Worm (Caenorhabditis elegans) whole organism, midembryonic: ENCODE results near the gene clec-28.

Source experiments
- T22C8.4 ChIP-seq: fragments of 200-800 bp; sonication (Bioruptor generic); IDR thresholded peaks from 2 replicates; pipeline ENCODE4 v1.3.6; 2022; ENCODE audit warnings: missing genetic modification characterization, missing compliant biosample characterization
- cog-1 ChIP-seq: sonication (generic microtip); optimal IDR thresholded peaks from 2 replicates; lab custom pipeline; 2016; ENCODE audit warnings: missing genetic modification characterization, missing compliant biosample characterization
- flt-1 ChIP-seq: fragments of 200-800 bp; sonication (Bioruptor generic); IDR thresholded peaks from 2 replicates; pipeline ENCODE4 v1.3.6; 2022; ENCODE audit warnings: missing genetic modification characterization, missing compliant biosample characterization
- klf-2 ChIP-seq: fragments of 200-800 bp; sonication (Bioruptor generic); conservative IDR thresholded peaks from 2 replicates; pipeline ENCODE4 v1.3.6; 2022; ENCODE audit warnings: missing genetic modification reagents, missing genetic modification characterization, missing compliant biosample characterization
- med-1 ChIP-seq: sonication (generic microtip); optimal IDR thresholded peaks from 2 replicates; lab custom pipeline; 2017; ENCODE audit warnings: missing genetic modification characterization, mild to moderate bottlenecking, missing compliant biosample characterization, antibody characterized with exemption, missing genetic modification reagents; ENCODE audit not compliant: insufficient read depth
- ref-1 ChIP-seq: fragments of 200-800 bp; sonication (Bioruptor generic); conservative IDR thresholded peaks from 2 replicates; pipeline ENCODE4 v1.3.6; 2022; ENCODE audit warnings: missing genetic modification reagents, missing genetic modification characterization, missing compliant biosample characterization
- tab-1 ChIP-seq: fragments of 200-800 bp; sonication (Bioruptor generic); IDR thresholded peaks from 2 replicates; pipeline ENCODE4 v1.3.6; 2022; ENCODE audit warnings: missing genetic modification characterization, missing compliant biosample characterization
- ztf-23 ChIP-seq: fragments of 200-800 bp; sonication (Bioruptor generic); IDR thresholded peaks from 2 replicates; pipeline ENCODE4 v1.3.6; 2022; ENCODE audit warnings: missing genetic modification reagents, missing genetic modification characterization, missing compliant biosample characterization
- ztf-29 ChIP-seq: fragments of 200-800 bp; sonication (Bioruptor generic); IDR thresholded peaks from 2 replicates; pipeline ENCODE4 v1.3.6; 2022; ENCODE audit warnings: missing genetic modification reagents, missing genetic modification characterization, missing compliant biosample characterization

The clec-28 gene

DNA sequence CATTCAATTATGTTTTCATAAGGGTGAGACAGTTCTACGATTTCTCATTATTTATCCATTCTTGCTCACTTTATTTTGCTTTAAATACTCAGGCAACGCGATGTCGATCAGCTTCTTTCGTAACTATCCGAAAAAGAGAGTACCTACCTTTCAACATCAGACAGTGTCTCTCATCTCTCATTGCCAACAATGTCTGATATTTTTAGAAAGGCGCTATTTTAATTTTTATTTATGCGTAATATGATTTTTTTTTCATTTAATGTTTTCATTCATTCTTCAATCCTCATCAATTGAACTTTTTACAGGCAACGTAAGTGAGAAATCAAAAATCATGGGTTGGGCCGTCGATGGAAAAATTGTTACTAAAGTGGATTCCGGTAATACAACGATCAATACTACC, 19.2 kb downstream of the clec-28 start, which contains the start of gene F09C6.13:
Gene F09C6.13 (plus strand): TSS at position 301 of the 400 bp plus-strand sequence.
- TF ChIP-seq T22C8.4 (GFP tag; lab: Robert Waterston, UW) = no peak
- TF ChIP-seq med-1 (GFP tag; lab: Kevin White, UChicago) = no peak
- TF ChIP-seq cog-1 (tag; lab: Kevin White, UChicago) = no peak
- no peak for TF ChIP-seq tab-1
- TF ChIP-seq ztf-23 (GFP tag; lab: Robert Waterston, UW) = no peak
- TF ChIP-seq flt-1 = no peak
- no peak for TF ChIP-seq ztf-29 (GFP tag; lab: Robert Waterston, UW)
- no peak for TF ChIP-seq ref-1 (GFP tag; lab: Robert Waterston, UW)
- no peak for TF ChIP-seq klf-2 (GFP tag; lab: Robert Waterston, UW)

DNA sequence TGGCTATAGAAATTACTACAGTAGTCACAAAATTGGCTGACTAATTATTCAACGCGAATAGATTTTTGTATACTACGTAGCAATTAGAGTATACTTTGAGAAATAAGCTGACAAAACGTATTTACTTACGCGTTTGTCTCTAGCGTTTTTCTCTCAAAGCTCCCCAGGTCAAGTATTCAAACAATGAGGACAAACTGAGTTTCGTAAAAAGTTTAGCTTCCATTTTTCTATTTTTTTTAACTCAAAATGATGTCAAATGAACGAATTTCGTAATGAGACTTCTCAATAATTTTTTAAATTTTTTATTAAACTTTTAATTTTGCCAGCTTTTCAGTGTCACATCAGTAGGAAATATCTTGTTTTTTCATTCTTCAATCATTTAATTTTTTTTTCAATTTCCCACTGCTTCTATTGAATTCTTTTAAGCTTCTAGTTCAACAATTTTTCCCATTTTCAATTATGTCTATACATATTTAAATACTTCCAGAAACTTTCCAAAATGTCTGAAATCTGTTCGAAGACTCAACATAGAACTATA, 23.4 kb downstream of the clec-28 start, which contains the start of the genes ifas-2 and fbxa-44:
Gene ifas-2 (minus strand): TSS at position 101 of the 538 bp plus-strand sequence.
Gene fbxa-44 (plus strand): TSS at position 488 of the 538 bp plus-strand sequence.
- TF ChIP-seq ztf-29 (GFP tag; lab: Robert Waterston, UW) (no peak), med-1 (GFP tag; lab: Kevin White, UChicago) (no peak), cog-1 (tag; lab: Kevin White, UChicago) (no peak), tab-1 (no peak)

DNA sequence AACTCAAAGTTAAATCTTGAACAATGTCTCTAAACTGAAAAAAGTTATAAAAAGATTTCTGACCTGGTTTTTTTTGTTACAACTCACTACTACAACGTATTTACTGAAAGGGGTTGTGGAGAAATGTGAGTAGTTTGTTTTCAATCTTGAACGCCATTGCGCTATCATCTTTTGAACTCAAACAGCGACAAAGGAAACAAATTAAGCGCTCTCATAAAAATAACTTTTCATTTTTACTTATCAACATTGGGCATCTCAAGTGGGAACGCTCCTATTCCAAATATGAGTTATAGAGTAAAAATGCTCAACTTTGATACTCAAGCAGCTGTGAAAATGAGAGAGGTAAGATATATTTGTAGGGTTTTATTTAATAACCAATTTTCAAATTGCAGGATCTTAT, 27.9 kb downstream of the clec-28 start, which contains the start of gene F09C6.15:
Gene F09C6.15 (plus strand): TSS at position 301 of the 400 bp plus-strand sequence.
- TF ChIP-seq ztf-23 (GFP tag; lab: Robert Waterston, UW) (no peak), ref-1 (GFP tag; lab: Robert Waterston, UW) (no peak), ztf-29 (GFP tag; lab: Robert Waterston, UW) (no peak), klf-2 (GFP tag; lab: Robert Waterston, UW) (no peak), cog-1 (tag; lab: Kevin White, UChicago) (no peak), flt-1 (no peak), tab-1 (no peak), T22C8.4 (GFP tag; lab: Robert Waterston, UW) (no peak), med-1 (GFP tag; lab: Kevin White, UChicago) (no peak)

ce11 chrV:16899355-16899754, 33.9 kb downstream of the clec-28 start, which contains the start of gene fbxa-45:
fbxa-45 (minus strand) TSS chrV:16899455.
- TF ChIP-seq ztf-29 (GFP tag; lab: Robert Waterston, UW) = no peak
- no peak for TF ChIP-seq ztf-23 (GFP tag; lab: Robert Waterston, UW)
- TF ChIP-seq tab-1 = no peak
- TF ChIP-seq cog-1 (tag; lab: Kevin White, UChicago) = no peak
- TF ChIP-seq ref-1 (GFP tag; lab: Robert Waterston, UW) = no peak
- TF ChIP-seq T22C8.4 (GFP tag; lab: Robert Waterston, UW) = no peak
- TF ChIP-seq flt-1 = no peak
- TF ChIP-seq med-1 (GFP tag; lab: Kevin White, UChicago) = no peak
- no peak for TF ChIP-seq klf-2 (GFP tag; lab: Robert Waterston, UW)

DNA sequence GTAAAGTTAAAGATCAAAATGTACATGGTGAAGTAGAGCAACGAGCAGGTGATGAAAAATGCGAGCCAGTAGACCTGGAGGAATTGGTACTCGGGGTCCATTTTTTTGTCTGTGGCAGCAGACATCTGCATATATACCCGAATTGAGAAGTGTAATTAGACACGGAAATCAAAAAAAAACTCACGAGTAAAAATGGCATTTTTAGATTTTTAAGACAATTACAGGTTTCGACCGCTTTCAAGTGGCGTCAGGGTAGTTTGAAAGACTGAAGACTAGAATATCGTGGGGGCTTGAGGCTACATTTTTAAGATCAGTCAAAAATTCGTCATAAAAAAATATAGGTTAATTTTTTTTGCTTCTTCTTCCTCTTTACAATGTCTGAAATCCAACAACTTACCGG, 37.2 kb downstream of the clec-28 start, which contains the start of gene srd-68:
Gene srd-68 (minus strand): TSS at position 101 of the 400 bp plus-strand sequence.
- TF ChIP-seq T22C8.4 (GFP tag; lab: Robert Waterston, UW) (no peak), ztf-23 (GFP tag; lab: Robert Waterston, UW) (no peak), ref-1 (GFP tag; lab: Robert Waterston, UW) (no peak), ztf-29 (GFP tag; lab: Robert Waterston, UW) (no peak), flt-1 (no peak), med-1 (GFP tag; lab: Kevin White, UChicago) (no peak), cog-1 (tag; lab: Kevin White, UChicago) (no peak), tab-1 (no peak), klf-2 (GFP tag; lab: Robert Waterston, UW) (no peak)

DNA sequence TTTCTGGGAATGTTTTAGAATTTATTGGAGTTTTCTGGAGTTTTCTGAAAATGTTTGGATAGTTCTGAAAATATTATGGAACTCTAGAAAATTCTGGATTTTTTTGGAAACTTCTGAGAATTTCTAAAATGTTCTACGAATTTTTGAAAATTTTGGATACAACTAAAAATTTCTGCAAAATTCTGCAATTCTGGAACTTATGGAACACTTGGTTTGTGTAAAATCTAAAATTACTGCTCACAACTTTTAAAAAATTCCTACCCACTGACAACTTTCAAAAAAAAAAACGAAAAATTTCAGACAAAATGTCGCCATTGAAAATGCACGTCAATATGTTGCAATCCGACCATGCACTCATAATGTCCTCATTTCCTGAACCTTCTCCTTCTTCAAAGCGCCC, 39.1 kb downstream of the clec-28 start, which contains the start of gene nhr-262:
Gene nhr-262 (plus strand): TSS at position 301 of the 400 bp plus-strand sequence.
- no peak for TF ChIP-seq T22C8.4 (GFP tag; lab: Robert Waterston, UW)
- TF ChIP-seq klf-2 (GFP tag; lab: Robert Waterston, UW) = no peak
- no peak for TF ChIP-seq med-1 (GFP tag; lab: Kevin White, UChicago)
- no peak for TF ChIP-seq tab-1
- TF ChIP-seq ref-1 (GFP tag; lab: Robert Waterston, UW) = no peak
- TF ChIP-seq flt-1 = no peak
- no peak for TF ChIP-seq ztf-23 (GFP tag; lab: Robert Waterston, UW)
- TF ChIP-seq ztf-29 (GFP tag; lab: Robert Waterston, UW) = no peak
- TF ChIP-seq cog-1 (tag; lab: Kevin White, UChicago) = no peak

ce11 chrV:16909871-16910270, 44.4 kb downstream of the clec-28 start, which contains the start of gene F09C6.16:
F09C6.16 (minus strand) TSS chrV:16909971.
- TF ChIP-seq T22C8.4 (GFP tag; lab: Robert Waterston, UW) (no peak), med-1 (GFP tag; lab: Kevin White, UChicago) (no peak), tab-1 (no peak), ztf-23 (GFP tag; lab: Robert Waterston, UW) (no peak), ref-1 (GFP tag; lab: Robert Waterston, UW) (no peak), klf-2 (GFP tag; lab: Robert Waterston, UW) (no peak), cog-1 (tag; lab: Kevin White, UChicago) (no peak), ztf-29 (GFP tag; lab: Robert Waterston, UW) (no peak), flt-1 (no peak)

DNA sequence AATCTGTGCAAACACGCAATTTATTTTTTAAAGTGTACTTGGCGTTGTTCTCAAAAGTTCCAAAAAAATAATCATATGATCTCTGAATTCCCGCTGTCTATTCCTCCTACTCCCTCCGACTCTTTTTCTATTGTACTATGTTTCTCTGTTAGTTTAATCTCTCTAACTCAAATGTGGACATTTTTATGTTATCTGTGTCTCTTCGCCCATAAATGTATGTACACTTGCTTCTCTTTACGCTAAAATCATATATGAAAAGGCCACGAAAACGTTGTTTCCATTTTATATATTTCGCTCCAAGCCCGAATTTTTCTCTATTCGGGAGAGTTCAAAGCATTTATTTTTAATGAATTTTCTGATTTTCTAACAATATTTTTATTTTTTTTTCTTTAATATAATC, 45.4 kb downstream of the clec-28 start:
- no peak for TF ChIP-seq ref-1 (GFP tag; lab: Robert Waterston, UW)
- TF ChIP-seq ztf-23 (GFP tag; lab: Robert Waterston, UW) = no peak
- no peak for TF ChIP-seq ztf-29 (GFP tag; lab: Robert Waterston, UW)
- no peak for TF ChIP-seq med-1 (GFP tag; lab: Kevin White, UChicago)
- TF ChIP-seq klf-2 (GFP tag; lab: Robert Waterston, UW) = no peak
- no peak for TF ChIP-seq tab-1
- TF ChIP-seq flt-1 = no peak
- TF ChIP-seq cog-1 (tag; lab: Kevin White, UChicago) = no peak
- TF ChIP-seq T22C8.4 (GFP tag; lab: Robert Waterston, UW) = no peak

DNA sequence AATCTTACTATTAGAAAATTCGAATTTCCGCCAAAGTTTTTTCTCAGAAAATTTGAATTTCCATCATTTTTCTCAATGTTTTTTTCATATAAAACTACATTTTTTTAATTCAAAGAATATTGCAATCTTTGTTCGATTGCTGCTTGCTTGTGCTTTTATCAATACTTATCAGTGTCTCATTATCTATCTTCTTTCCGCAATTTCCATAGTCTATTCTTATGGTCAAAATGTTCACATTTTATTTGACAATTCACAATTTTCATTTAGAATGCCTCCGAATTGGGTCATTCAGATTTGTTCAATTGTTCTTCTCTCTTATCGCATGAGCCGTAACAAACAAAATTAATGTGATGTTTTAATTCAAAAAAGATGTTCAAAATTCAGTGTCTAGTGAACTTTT, 45.8 kb downstream of the clec-28 start:
- TF ChIP-seq T22C8.4 (GFP tag; lab: Robert Waterston, UW) = no peak
- no peak for TF ChIP-seq klf-2 (GFP tag; lab: Robert Waterston, UW)
- no peak for TF ChIP-seq ztf-23 (GFP tag; lab: Robert Waterston, UW)
- TF ChIP-seq ztf-29 (GFP tag; lab: Robert Waterston, UW) = no peak
- TF ChIP-seq ref-1 (GFP tag; lab: Robert Waterston, UW) = no peak
